Fruit fly (Drosophila melanogaster): Measurements from ENCODE around the gene CG8360.

The CG8360 gene

dm6 chr2L:8165800-8166576 is 46.8 kb upstream of the CG8360 start (continued):
- TF ChIP-seq Xrp1 (GFP tag; IDR thresholded peaks at IDR 0.05) = peak; percentile 51; the same call in 1 of the 2 replicates
- peak; percentile 16 for TF ChIP-seq vfl (GFP tag; optimal IDR thresholded peaks at IDR 0.05)
- TF ChIP-seq CG7786 (GFP tag; optimal IDR thresholded peaks at IDR 0.05) = no peak
- no peak for TF ChIP-seq unc-4 (GFP tag; IDR thresholded peaks at IDR 0.05; ENCODE audit: partially characterized antibody)
- no peak for TF ChIP-seq CG16815 (GFP tag; optimal IDR thresholded peaks at IDR 0.05)
- no peak for TF ChIP-seq HmgD (GFP tag; optimal IDR thresholded peaks at IDR 0.05)
- TF ChIP-seq tgo (GFP tag; IDR thresholded peaks at IDR 0.05) = no peak
- TF ChIP-seq CG15696 (tag; optimal IDR thresholded peaks at IDR 0.05) = peak; percentile 74
- peak; percentile 5 for TF ChIP-seq CG12391 (tag; optimal IDR thresholded peaks at IDR 0.05)
- TF ChIP-seq CG8924 (tag; optimal IDR thresholded peaks at IDR 0.05) = peak; percentile 55
- TF ChIP-seq gcm (GFP tag; optimal IDR thresholded peaks at IDR 0.05) = no peak
- no peak for TF ChIP-seq disco-r (GFP tag; optimal IDR thresholded peaks at IDR 0.05)
- no peak for TF ChIP-seq trh (GFP tag; optimal IDR thresholded peaks at IDR 0.05)
- 0 out of 4 replicates have a peak, but pooled peaks have one; percentile 61 for TF ChIP-seq chinmo (GFP tag; IDR thresholded peaks at IDR 0.05; ENCODE audit: partially characterized antibody)
- peak; percentile 13 for TF ChIP-seq org-1 (GFP tag; optimal IDR thresholded peaks at IDR 0.05)
- TF ChIP-seq Poxn (GFP tag; IDR thresholded peaks at IDR 0.05) = no peak
- no peak for TF ChIP-seq CG8281 (tag; optimal IDR thresholded peaks at IDR 0.05)
- TF ChIP-seq CG2889 (GFP tag; IDR thresholded peaks at IDR 0.05) = no peak
- TF ChIP-seq twi (tag; optimal IDR thresholded peaks at IDR 0.05) = no peak
- peak; percentile 10 for TF ChIP-seq CG12744 (GFP tag; optimal IDR thresholded peaks at IDR 0.05)
- TF ChIP-seq sd (tag; optimal IDR thresholded peaks at IDR 0.05) = peak; percentile 92
- no peak for TF ChIP-seq pum (GFP tag; optimal IDR thresholded peaks at IDR 0.05)
- no peak for TF ChIP-seq CG8944 (GFP tag; optimal IDR thresholded peaks at IDR 0.05)
- TF ChIP-seq Mrtf (GFP tag; IDR thresholded peaks at IDR 0.05) = no peak
- TF ChIP-seq tio (GFP tag; optimal IDR thresholded peaks at IDR 0.05) = no peak
- no peak for TF ChIP-seq tup (GFP tag; optimal IDR thresholded peaks at IDR 0.05)
- TF ChIP-seq tll (GFP tag; optimal IDR thresholded peaks at IDR 0.05) = peak in 1 of 2 experiments; percentile 99
- TF ChIP-seq Lhr (GFP tag; optimal IDR thresholded peaks at IDR 0.05) = no peak
- TF ChIP-seq Nf-YA (GFP tag; IDR thresholded peaks at IDR 0.05) = no peak
- TF ChIP-seq GATAe (GFP tag; conservative IDR thresholded peaks at IDR 0.05) = no peak
- no peak for TF ChIP-seq CG6175 (GFP tag; IDR thresholded peaks at IDR 0.05)
- TF ChIP-seq CG7745 (tag; optimal IDR thresholded peaks at IDR 0.05) = peak; percentile 68
- TF ChIP-seq CG6689 (GFP tag; IDR thresholded peaks at IDR 0.05) = no peak
- TF ChIP-seq slou (GFP tag; optimal IDR thresholded peaks at IDR 0.05) = no peak
- TF ChIP-seq trem (tag; optimal IDR thresholded peaks at IDR 0.05) = no peak
- peak; percentile 1 for TF ChIP-seq HHEX (GFP tag; optimal IDR thresholded peaks at IDR 0.05)
- peak; percentile 48 for TF ChIP-seq CG15601 (tag; optimal IDR thresholded peaks at IDR 0.05)
- no peak for TF ChIP-seq CG10654 (GFP tag; optimal IDR thresholded peaks at IDR 0.05)
- TF ChIP-seq CG14710 (tag; optimal IDR thresholded peaks at IDR 0.05) = peak; percentile 26
- no peak for TF ChIP-seq crc (GFP tag; optimal IDR thresholded peaks at IDR 0.05)
- no peak for TF ChIP-seq CG42726 (GFP tag; IDR thresholded peaks at IDR 0.05; ENCODE audit: partially characterized antibody)
- TF ChIP-seq CG3847 (GFP tag; IDR thresholded peaks at IDR 0.05) = no peak
- TF ChIP-seq unpg (GFP tag; optimal IDR thresholded peaks at IDR 0.05) = peak; percentile 13
- peak; percentile 10 for TF ChIP-seq gsb-n (tag; optimal IDR thresholded peaks at IDR 0.05)
- TF ChIP-seq maf-S (GFP tag; optimal IDR thresholded peaks at IDR 0.05) = no peak
- peak; percentile 86 for TF ChIP-seq ac (GFP tag; optimal IDR thresholded peaks at IDR 0.05)
- no peak for TF ChIP-seq seq (GFP tag; IDR thresholded peaks at IDR 0.05)
- no peak for TF ChIP-seq bab2 (GFP tag; optimal IDR thresholded peaks at IDR 0.05)
- TF ChIP-seq CG33557 (GFP tag; optimal IDR thresholded peaks at IDR 0.05) = peak; percentile 57
